Fruit fly (Drosophila melanogaster) whole organism, embryonic: ENCODE measurements around the gene TTLL5.

Source experiments
- Atf3 ChIP-seq: fragments of 200-800 bp; sonication (Bioruptor generic); optimal IDR thresholded peaks from 3 replicates; lab custom pipeline; 2016; ENCODE audit warnings: missing biosample characterization, missing genetic modification characterization
- B-H1 ChIP-seq: fragments of 200-800 bp; sonication (Bioruptor generic); IDR thresholded peaks from 3 replicates; pipeline ENCODE4 v1.3.6; 2022; ENCODE audit warnings: missing biosample characterization, missing genetic modification characterization
- CG10431 ChIP-seq: fragments of 200-800 bp; sonication (Bioruptor generic); optimal IDR thresholded peaks from 3 replicates; lab custom pipeline; 2018; ENCODE audit warnings: missing biosample characterization, mild to moderate bottlenecking, missing genetic modification characterization
- CG10565 ChIP-seq: fragments of 200-800 bp; sonication (Bioruptor generic); optimal IDR thresholded peaks from 3 replicates; lab custom pipeline; 2016; ENCODE audit warnings: missing biosample characterization, mild to moderate bottlenecking, missing genetic modification characterization
- CG11093 ChIP-seq: fragments of 200-800 bp; sonication (Bioruptor generic); IDR thresholded peaks from 3 replicates; pipeline ENCODE4 v1.3.6; 2022; ENCODE audit warnings: missing biosample characterization, missing genetic modification characterization
- CG12391 ChIP-seq: fragments of 200-800 bp; sonication (Bioruptor generic); optimal IDR thresholded peaks from 3 replicates; lab custom pipeline; 2018; ENCODE audit warnings: missing biosample characterization, mild to moderate bottlenecking, missing genetic modification characterization, moderate library complexity
- CG13123 ChIP-seq: fragments of 200-800 bp; sonication (Bioruptor generic); optimal IDR thresholded peaks from 2 replicates; lab custom pipeline; 2016; ENCODE audit warnings: missing biosample characterization, missing genetic modification characterization
- CG14965 ChIP-seq: fragments of 200-800 bp; sonication (Bioruptor generic); optimal IDR thresholded peaks from 2 replicates; lab custom pipeline; 2016; ENCODE audit warnings: missing biosample characterization, missing genetic modification characterization, borderline replicate concordance
- CG15011 ChIP-seq: fragments of 200-800 bp; sonication (Bioruptor generic); optimal IDR thresholded peaks from 3 replicates; lab custom pipeline; 2018; ENCODE audit warnings: missing biosample characterization, mild to moderate bottlenecking, missing genetic modification characterization
- CG1529 ChIP-seq: fragments of 200-800 bp; sonication (Bioruptor generic); optimal IDR thresholded peaks from 3 replicates; lab custom pipeline; 2018; ENCODE audit warnings: missing biosample characterization, missing genetic modification characterization
- CG1603 ChIP-seq: fragments of 200-800 bp; sonication (Bioruptor generic); optimal IDR thresholded peaks from 2 replicates; lab custom pipeline; 2019; ENCODE audit warnings: missing biosample characterization, mild to moderate bottlenecking, missing genetic modification characterization, moderate library complexity
- CG17359 ChIP-seq: fragments of 200-800 bp; sonication (Bioruptor generic); optimal IDR thresholded peaks from 3 replicates; lab custom pipeline; 2018; ENCODE audit warnings: missing biosample characterization, mild to moderate bottlenecking, missing genetic modification characterization, moderate library complexity
- CG3065 ChIP-seq: fragments of 200-800 bp; sonication (Bioruptor generic); optimal IDR thresholded peaks from 2 replicates; lab custom pipeline; 2016; ENCODE audit warnings: missing biosample characterization, missing genetic modification characterization
- CG31441 ChIP-seq: fragments of 200-800 bp; sonication (Bioruptor generic); IDR thresholded peaks from 2 replicates; pipeline ENCODE4 v1.3.6; 2022; ENCODE audit warnings: missing biosample characterization, missing genetic modification characterization
- CG32532 ChIP-seq: fragments of 200-800 bp; sonication (Bioruptor generic); IDR thresholded peaks from 2 replicates; pipeline ENCODE4 v1.3.6; 2022; ENCODE audit warnings: missing biosample characterization, missing genetic modification characterization
- CG34224 ChIP-seq: fragments of 200-800 bp; sonication (Bioruptor generic); IDR thresholded peaks from 3 replicates; pipeline ENCODE4 v1.3.6; 2022; ENCODE audit warnings: missing biosample characterization, missing genetic modification characterization; ENCODE audit not compliant: partially characterized antibody
- CG4328 ChIP-seq: fragments of 200-800 bp; sonication (Bioruptor generic); optimal IDR thresholded peaks from 3 replicates; lab custom pipeline; 2017; ENCODE audit warnings: missing biosample characterization, missing genetic modification reagents, missing genetic modification characterization
- CG4360 ChIP-seq: fragments of 200-800 bp; sonication (Bioruptor generic); IDR thresholded peaks from 2 replicates; pipeline ENCODE4 v1.3.6; 2022; ENCODE audit warnings: missing biosample characterization, missing genetic modification characterization
- CG4424 ChIP-seq: fragments of 200-800 bp; sonication (Bioruptor generic); optimal IDR thresholded peaks from 3 replicates; lab custom pipeline; 2016; ENCODE audit warnings: missing biosample characterization, missing genetic modification characterization
- CG4730 ChIP-seq: fragments of 200-800 bp; sonication (Bioruptor generic); IDR thresholded peaks from 2 replicates; pipeline ENCODE4 v1.3.6; 2022; ENCODE audit warnings: missing biosample characterization, missing genetic modification characterization
- CG8281 ChIP-seq: fragments of 200-800 bp; sonication (Bioruptor generic); optimal IDR thresholded peaks from 2 replicates; lab custom pipeline; 2018; ENCODE audit warnings: missing biosample characterization, mild to moderate bottlenecking, missing genetic modification characterization, moderate library complexity
- CG8478 ChIP-seq: fragments of >200 bp; optimal IDR thresholded peaks from 2 replicates; lab custom pipeline; 2018
- CG9215 ChIP-seq: fragments of 200-800 bp; sonication (Bioruptor generic); IDR thresholded peaks from 2 replicates; pipeline ENCODE4 v1.3.6; 2022; ENCODE audit warnings: missing biosample characterization, missing genetic modification characterization
- CG9609 ChIP-seq: fragments of 200-800 bp; sonication (Bioruptor generic); optimal IDR thresholded peaks from 3 replicates; lab custom pipeline; 2016; ENCODE audit warnings: missing biosample characterization, missing genetic modification characterization
- CHES-1-like ChIP-seq: fragments of 200-800 bp; sonication (Bioruptor generic); optimal IDR thresholded peaks from 2 replicates; lab custom pipeline; 2016; ENCODE audit warnings: missing biosample characterization, missing genetic modification characterization
- Camta ChIP-seq: fragments of 200-800 bp; sonication (Bioruptor generic); optimal IDR thresholded peaks from 2 replicates; lab custom pipeline; 2016; ENCODE audit warnings: missing biosample characterization, missing genetic modification characterization
- CrebB ChIP-seq: fragments of 200-800 bp; sonication (Bioruptor generic); optimal IDR thresholded peaks from 3 replicates; lab custom pipeline; 2018; ENCODE audit warnings: missing biosample characterization, mild to moderate bottlenecking, missing genetic modification characterization
- D19B ChIP-seq: fragments of 200-800 bp; sonication (Bioruptor generic); optimal IDR thresholded peaks from 2 replicates; lab custom pipeline; 2017; ENCODE audit warnings: missing biosample characterization, mild to moderate bottlenecking, missing genetic modification characterization
- Med ChIP-seq: fragments of 200-800 bp; sonication (Bioruptor generic); peaks from one replicate; lab custom pipeline; 2016; ENCODE audit warnings: missing biosample characterization, missing genetic modification characterization, mild to moderate bottlenecking, inconsistent platforms, moderate library complexity
- Meics ChIP-seq: fragments of 200-800 bp; sonication (Bioruptor generic); optimal IDR thresholded peaks from 2 replicates; lab custom pipeline; 2017; ENCODE audit warnings: missing biosample characterization, mild to moderate bottlenecking, missing genetic modification characterization
- Mrtf ChIP-seq: fragments of 200-800 bp; sonication (Bioruptor generic); IDR thresholded peaks from 3 replicates; pipeline ENCODE4 v1.3.6; 2022; ENCODE audit warnings: missing biosample characterization, missing genetic modification characterization
- NC2β ChIP-seq: fragments of 200-800 bp; sonication (Bioruptor generic); optimal IDR thresholded peaks from 2 replicates; lab custom pipeline; 2016; ENCODE audit warnings: missing biosample characterization, missing genetic modification characterization
- Spps ChIP-seq: fragments of 200-800 bp; sonication (Bioruptor generic); optimal IDR thresholded peaks from 2 replicates; lab custom pipeline; 2018; ENCODE audit warnings: missing biosample characterization, mild to moderate bottlenecking, missing genetic modification characterization
- Xbp1 ChIP-seq: fragments of 200-800 bp; sonication (Bioruptor generic); optimal IDR thresholded peaks from 3 replicates; lab custom pipeline; 2016; ENCODE audit warnings: missing biosample characterization, mild to moderate bottlenecking, missing genetic modification characterization
- ac ChIP-seq: fragments of 200-800 bp; sonication (Bioruptor generic); optimal IDR thresholded peaks from 3 replicates; lab custom pipeline; 2017; ENCODE audit warnings: missing biosample characterization, mild to moderate bottlenecking, missing genetic modification characterization
- aop ChIP-seq: fragments of 200-800 bp; sonication (Bioruptor generic); IDR thresholded peaks from 2 replicates; pipeline ENCODE4 v1.3.6; 2022; ENCODE audit warnings: missing biosample characterization, missing genetic modification characterization
- ash1 ChIP-seq: fragments of 200-800 bp; sonication (Bioruptor generic); optimal IDR thresholded peaks from 2 replicates; lab custom pipeline; 2018; ENCODE audit warnings: missing biosample characterization, mild to moderate bottlenecking, missing genetic modification characterization
- bigmax ChIP-seq: fragments of 200-800 bp; sonication (Bioruptor generic); optimal IDR thresholded peaks from 2 replicates; lab custom pipeline; 2018; ENCODE audit warnings: missing biosample characterization, mild to moderate bottlenecking, missing genetic modification characterization
- btn ChIP-seq: fragments of 200-800 bp; sonication (Bioruptor generic); optimal IDR thresholded peaks from 2 replicates; lab custom pipeline; 2016; ENCODE audit warnings: missing biosample characterization, missing genetic modification characterization
- cwo ChIP-seq: fragments of 200-800 bp; sonication (Bioruptor generic); optimal IDR thresholded peaks from 3 replicates; lab custom pipeline; 2017; ENCODE audit warnings: missing biosample characterization, missing genetic modification characterization, mild to moderate bottlenecking, moderate library complexity, missing genetic modification reagents
- exex ChIP-seq: fragments of 200-800 bp; sonication (Bioruptor generic); optimal IDR thresholded peaks from 4 replicates; lab custom pipeline; 2018; ENCODE audit warnings: missing biosample characterization, mild to moderate bottlenecking, missing genetic modification characterization, moderate library complexity
- eyg ChIP-seq: fragments of 200-800 bp; sonication (Bioruptor generic); optimal IDR thresholded peaks from 3 replicates; lab custom pipeline; 2016; ENCODE audit warnings: missing biosample characterization, missing genetic modification characterization
- fd64A ChIP-seq: fragments of 200-800 bp; sonication (Bioruptor generic); optimal IDR thresholded peaks from 3 replicates; lab custom pipeline; 2018; ENCODE audit warnings: missing biosample characterization, mild to moderate bottlenecking, missing genetic modification characterization
- fd96Cb ChIP-seq: fragments of 200-800 bp; sonication (Bioruptor generic); optimal IDR thresholded peaks from 2 replicates; lab custom pipeline; 2018; ENCODE audit warnings: missing biosample characterization, mild to moderate bottlenecking, missing genetic modification characterization, moderate library complexity
- lab ChIP-seq: fragments of 200-800 bp; sonication (Bioruptor generic); optimal IDR thresholded peaks from 3 replicates; lab custom pipeline; 2017; ENCODE audit warnings: missing biosample characterization, missing genetic modification characterization, mild to moderate bottlenecking, moderate library complexity, missing genetic modification reagents
- nau ChIP-seq: fragments of 200-800 bp; sonication (Bioruptor generic); optimal IDR thresholded peaks from 3 replicates; lab custom pipeline; 2017; ENCODE audit warnings: missing biosample characterization, mild to moderate bottlenecking, missing genetic modification characterization, missing genetic modification reagents
- nmo ChIP-seq: fragments of 200-800 bp; sonication (Bioruptor generic); optimal IDR thresholded peaks from 2 replicates; lab custom pipeline; 2018; ENCODE audit warnings: missing biosample characterization, mild to moderate bottlenecking, missing genetic modification characterization, moderate library complexity
- pita ChIP-seq: fragments of 200-800 bp; sonication (Bioruptor generic); optimal IDR thresholded peaks from 2 replicates; lab custom pipeline; 2017; ENCODE audit warnings: missing biosample characterization, mild to moderate bottlenecking, missing genetic modification characterization
- pum ChIP-seq: fragments of 200-800 bp; sonication (Bioruptor generic); optimal IDR thresholded peaks from 2 replicates; lab custom pipeline; 2016; ENCODE audit warnings: missing biosample characterization, missing genetic modification characterization
- sima ChIP-seq: fragments of 200-800 bp; sonication (Bioruptor generic); optimal IDR thresholded peaks from 2 replicates; lab custom pipeline; 2016; ENCODE audit warnings: missing biosample characterization, missing genetic modification characterization
- sug ChIP-seq: fragments of 200-800 bp; optimal IDR thresholded peaks from 2 replicates; lab custom pipeline; 2019; ENCODE audit warnings: missing biosample characterization, mild to moderate bottlenecking, missing genetic modification characterization, moderate library complexity
- tgo ChIP-seq: fragments of 200-800 bp; sonication (Bioruptor generic); IDR thresholded peaks from 3 replicates; pipeline ENCODE4 v1.3.6; 2022; ENCODE audit warnings: missing biosample characterization, missing genetic modification characterization

Gene TTLL5

DNA sequence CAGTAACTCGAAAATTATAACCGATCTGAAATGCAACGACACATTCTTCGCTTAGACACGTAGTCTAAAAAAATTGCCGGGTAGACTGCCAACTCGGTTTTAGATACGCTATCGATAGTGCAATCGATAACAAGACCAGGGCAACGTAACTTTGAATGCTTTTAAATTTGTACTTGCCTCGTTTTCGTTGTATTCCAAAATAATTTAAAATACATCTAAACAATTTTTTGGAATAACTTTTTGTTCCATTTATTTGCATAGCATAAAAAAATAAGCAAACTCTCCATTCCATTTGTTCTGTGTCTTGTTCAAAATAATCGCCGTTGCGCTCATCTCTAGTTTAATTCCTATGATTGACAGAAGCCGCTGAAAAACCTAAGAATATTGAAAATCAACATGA is 53.2 kb downstream of the TTLL5 start, which contains the start of the genes Stt3B and CG11839 (continued):
- TF ChIP-seq pum (GFP tag; lab: Kevin White, UChicago) (peak; percentile 68), Meics (GFP tag; lab: Kevin White, UChicago) (no peak), CG15011 (GFP tag; lab: Kevin White, UChicago) (no peak), CrebB (tag; lab: Kevin White, UChicago) (peak; percentile 3), CG4360 (GFP tag; lab: Robert Waterston, UW) (no peak), CG4328 (peak; percentile 41), Med (GFP tag; lab: Kevin White, UChicago) (peak; percentile 96), CG32532 (GFP tag; lab: Robert Waterston, UW) (peak; percentile 69; the same call in 1 of the 2 replicates), btn (peak; percentile 43), CG17359 (no peak), eyg (GFP tag; lab: Kevin White, UChicago) (no peak), CG13123 (GFP tag; lab: Kevin White, UChicago) (no peak), CG9609 (GFP tag; lab: Kevin White, UChicago) (peak; percentile 74), CG9215 (no peak), CG3065 (GFP tag; lab: Kevin White, UChicago) (no peak), CG1603 (tag; lab: Kevin White, UChicago) (peak; percentile 93), fd96Cb (tag; lab: Kevin White, UChicago) (peak; percentile 24), CG31441 (GFP tag; lab: Robert Waterston, UW) (no peak), Spps (tag; lab: Kevin White, UChicago) (peak; percentile 45), nau (no peak), CG34224 (GFP tag; lab: Robert Waterston, UW) (peak; percentile 93), CG14965 (GFP tag; lab: Kevin White, UChicago) (no peak), B-H1 (peak; percentile 24; the same call in 1 of the 3 replicates), D19B (peak; percentile 32), aop (GFP tag; lab: Robert Waterston, UW) (no peak), pita (GFP tag; lab: Kevin White, UChicago) (no peak), cwo (GFP tag; lab: Kevin White, UChicago) (no peak), Xbp1 (peak; percentile 95), CG8281 (no peak), bigmax (GFP tag; lab: Kevin White, UChicago) (no peak), Camta (GFP tag; lab: Kevin White, UChicago) (peak; percentile 74), fd64A (GFP tag; lab: Kevin White, UChicago) (no peak), sima (peak; percentile 10), CG4424 (peak; percentile 78), CG1529 (GFP tag; lab: Kevin White, UChicago) (no peak), NC2β (peak; percentile 71), exex (tag; lab: Kevin White, UChicago) (no peak), tgo (no peak; the same call in 1 of the 3 replicates), Atf3 (GFP tag; lab: Kevin White, UChicago) (peak; percentile 45), CG10431 (GFP tag; lab: Kevin White, UChicago) (peak; percentile 27), CHES-1-like (peak; percentile 86), sug (peak; percentile 81), CG10565 (GFP tag; lab: Kevin White, UChicago) (no peak), CG8478 (lab: Kevin White, UChicago) (no peak), CG12391 (peak; percentile 84), lab (no peak), ac (GFP tag; lab: Kevin White, UChicago) (no peak), nmo (GFP tag; lab: Kevin White, UChicago) (peak; percentile 88), CG4730 (peak; percentile 46; the same call in 1 of the 2 replicates), CG11093 (GFP tag; lab: Robert Waterston, UW) (no peak), ash1 (GFP tag; lab: Kevin White, UChicago) (no peak), Mrtf (GFP tag; lab: Robert Waterston, UW) (0 out of 3 replicates have a peak, but pooled peaks have one; percentile 13)
